Fruit fly (Drosophila melanogaster) whole organism, embryonic: ENCODE data around the gene Sfp38D.

ENCODE experiments used
- B-H2 ChIP-seq: fragments of 200-800 bp; sonication (Bioruptor generic); optimal IDR thresholded peaks from 2 replicates; lab custom pipeline; 2018; ENCODE audit warnings: missing biosample characterization, mild to moderate bottlenecking, missing genetic modification characterization
- CG10147 ChIP-seq: fragments of 200-800 bp; sonication (Bioruptor generic); optimal IDR thresholded peaks from 2 replicates; lab custom pipeline; 2019; ENCODE audit warnings: missing biosample characterization, mild to moderate bottlenecking, missing genetic modification characterization, moderate library complexity
- CG10209 ChIP-seq: fragments of 200-800 bp; sonication (Bioruptor generic); optimal IDR thresholded peaks from 3 replicates; lab custom pipeline; 2017; ENCODE audit warnings: missing biosample characterization, mild to moderate bottlenecking, missing genetic modification characterization, missing genetic modification reagents
- CG13624 ChIP-seq: fragments of 200-800 bp; sonication (Bioruptor generic); optimal IDR thresholded peaks from 2 replicates; lab custom pipeline; 2016; ENCODE audit warnings: missing biosample characterization, missing genetic modification characterization
- CG14050 ChIP-seq: fragments of 200-800 bp; sonication (Bioruptor generic); IDR thresholded peaks from 3 replicates; pipeline ENCODE4 v1.3.6; 2022; ENCODE audit warnings: missing biosample characterization, missing genetic modification characterization
- CG1603 ChIP-seq: fragments of 200-800 bp; sonication (Bioruptor generic); optimal IDR thresholded peaks from 2 replicates; lab custom pipeline; 2019; ENCODE audit warnings: missing biosample characterization, mild to moderate bottlenecking, missing genetic modification characterization, moderate library complexity
- CG17328 ChIP-seq: fragments of 200-800 bp; sonication (Bioruptor generic); IDR thresholded peaks from 2 replicates; pipeline ENCODE4 v1.3.6; 2022; ENCODE audit warnings: missing biosample characterization, missing genetic modification characterization
- CG17359 ChIP-seq: fragments of 200-800 bp; sonication (Bioruptor generic); optimal IDR thresholded peaks from 3 replicates; lab custom pipeline; 2018; ENCODE audit warnings: missing biosample characterization, mild to moderate bottlenecking, missing genetic modification characterization, moderate library complexity
- CG17361 ChIP-seq: fragments of 200-800 bp; sonication (Bioruptor generic); IDR thresholded peaks from 3 replicates; pipeline ENCODE4 v1.3.6; 2022; ENCODE audit warnings: missing biosample characterization, missing genetic modification characterization
- CG17568 ChIP-seq: fragments of 200-800 bp; sonication (Bioruptor generic); optimal IDR thresholded peaks from 2 replicates; lab custom pipeline; 2018; ENCODE audit warnings: missing biosample characterization, mild to moderate bottlenecking, missing genetic modification characterization, moderate library complexity
- CG17612 ChIP-seq: fragments of 200-800 bp; sonication (Bioruptor generic); IDR thresholded peaks from 2 replicates; pipeline ENCODE4 v1.3.6; 2022; ENCODE audit warnings: missing biosample characterization, missing genetic modification characterization
- CG2120 ChIP-seq: fragments of 200-800 bp; sonication (Bioruptor generic); optimal IDR thresholded peaks from 3 replicates; lab custom pipeline; 2016; ENCODE audit warnings: missing biosample characterization, missing genetic modification characterization
- CG2712 ChIP-seq: fragments of 200-800 bp; optimal IDR thresholded peaks from 3 replicates; lab custom pipeline; 2019; ENCODE audit warnings: missing biosample characterization, mild to moderate bottlenecking, missing genetic modification characterization, moderate library complexity
- CG3163 ChIP-seq: fragments of 200-800 bp; sonication (Bioruptor generic); optimal IDR thresholded peaks from 3 replicates; lab custom pipeline; 2016; ENCODE audit warnings: missing biosample characterization, missing genetic modification characterization
- CG6175 ChIP-seq: fragments of 200-800 bp; sonication (Bioruptor generic); IDR thresholded peaks from 3 replicates; pipeline ENCODE4 v1.3.6; 2022; ENCODE audit warnings: missing biosample characterization, missing genetic modification characterization
- CG6654 ChIP-seq: fragments of 200-800 bp; sonication (Bioruptor generic); optimal IDR thresholded peaks from 2 replicates; lab custom pipeline; 2017; ENCODE audit warnings: missing biosample characterization, mild to moderate bottlenecking, missing genetic modification characterization
- CG7839 ChIP-seq: fragments of 200-800 bp; sonication (Bioruptor generic); optimal IDR thresholded peaks from 3 replicates; lab custom pipeline; 2018; ENCODE audit warnings: missing biosample characterization, mild to moderate bottlenecking, missing genetic modification characterization, moderate library complexity
- CG8765 ChIP-seq: fragments of 200-800 bp; sonication (Bioruptor generic); IDR thresholded peaks from 2 replicates; pipeline ENCODE4 v1.3.6; 2022; ENCODE audit warnings: missing biosample characterization, missing genetic modification characterization
- CG9727 ChIP-seq: fragments of 200-800 bp; sonication (Bioruptor generic); optimal IDR thresholded peaks from 3 replicates; lab custom pipeline; 2017; ENCODE audit warnings: missing biosample characterization, mild to moderate bottlenecking, missing genetic modification characterization
- CG9817 ChIP-seq: fragments of 200-800 bp; sonication (Bioruptor generic); optimal IDR thresholded peaks from 2 replicates; lab custom pipeline; 2018; ENCODE audit warnings: missing biosample characterization, mild to moderate bottlenecking, missing genetic modification characterization, moderate library complexity
- Chrac-16 ChIP-seq: fragments of 200-800 bp; sonication (Bioruptor generic); optimal IDR thresholded peaks from 3 replicates; lab custom pipeline; 2016; ENCODE audit warnings: missing biosample characterization, missing genetic modification characterization
- D ChIP-seq, 2 experiments: fragments of 200-800 bp in 1 of 2; fragments of >200 bp in 1 of 2; sonication (Bioruptor generic) in 1 of 2; optimal IDR thresholded peaks; 2 replicates in 1 of 2; 3 replicates in 1 of 2; lab custom pipeline; 2017; ENCODE audit warnings: mild to moderate bottlenecking in 1 of 2, missing biosample characterization in 1 of 2, missing genetic modification characterization in 1 of 2, missing genetic modification reagents in 1 of 2
- Doc2 ChIP-seq: fragments of 200-800 bp; sonication (Bioruptor generic); IDR thresholded peaks from 2 replicates; pipeline ENCODE4 v1.3.6; 2022; ENCODE audit warnings: missing biosample characterization, missing genetic modification characterization
- Elba2 ChIP-seq: fragments of 200-800 bp; sonication (Bioruptor generic); optimal IDR thresholded peaks from 3 replicates; lab custom pipeline; 2016; ENCODE audit warnings: missing biosample characterization, missing genetic modification characterization
- HLH3B ChIP-seq: fragments of 200-800 bp; sonication (Bioruptor generic); IDR thresholded peaks from 2 replicates; pipeline ENCODE4 v1.3.6; 2022; ENCODE audit warnings: missing biosample characterization, missing genetic modification characterization
- Hr51 ChIP-seq, 2 experiments: fragments of 200-800 bp; sonication (Bioruptor generic); optimal IDR thresholded peaks; 2 replicates in 1 of 2; 3 replicates in 1 of 2; lab custom pipeline; 2016 to 2018; ENCODE audit warnings: missing biosample characterization in 2 of 2, missing genetic modification characterization in 2 of 2, mild to moderate bottlenecking in 1 of 2, moderate library complexity in 1 of 2
- Mad ChIP-seq: fragments of 200-800 bp; sonication (Bioruptor generic); optimal IDR thresholded peaks from 2 replicates; lab custom pipeline; 2016; ENCODE audit warnings: missing biosample characterization, missing genetic modification characterization
- Med ChIP-seq: fragments of 200-800 bp; sonication (Bioruptor generic); peaks from one replicate; lab custom pipeline; 2016; ENCODE audit warnings: missing biosample characterization, missing genetic modification characterization, mild to moderate bottlenecking, inconsistent platforms, moderate library complexity
- Meics ChIP-seq: fragments of 200-800 bp; sonication (Bioruptor generic); optimal IDR thresholded peaks from 2 replicates; lab custom pipeline; 2017; ENCODE audit warnings: missing biosample characterization, mild to moderate bottlenecking, missing genetic modification characterization
- NC2α ChIP-seq: fragments of 200-800 bp; sonication (Bioruptor generic); optimal IDR thresholded peaks from 2 replicates; lab custom pipeline; 2016; ENCODE audit warnings: missing biosample characterization, missing genetic modification characterization
- NC2β ChIP-seq: fragments of 200-800 bp; sonication (Bioruptor generic); optimal IDR thresholded peaks from 2 replicates; lab custom pipeline; 2016; ENCODE audit warnings: missing biosample characterization, missing genetic modification characterization
- Opbp ChIP-seq: fragments of 200-800 bp; sonication (Bioruptor generic); IDR thresholded peaks from 3 replicates; pipeline ENCODE4 v1.3.6; 2022; ENCODE audit warnings: missing biosample characterization, missing genetic modification characterization; ENCODE audit not compliant: partially characterized antibody
- Taf1 ChIP-seq: fragments of 200-800 bp; sonication (Bioruptor generic); IDR thresholded peaks from 2 replicates; pipeline ENCODE4 v1.3.6; 2022; ENCODE audit warnings: missing biosample characterization, missing genetic modification characterization
- chif ChIP-seq, 2 experiments: fragments of 200-800 bp; sonication (Bioruptor generic); optimal IDR thresholded peaks; 3 replicates each; lab custom pipeline; 2016; ENCODE audit warnings: missing biosample characterization in 2 of 2, missing genetic modification characterization in 2 of 2
- corto ChIP-seq: fragments of 200-800 bp; sonication (Bioruptor generic); optimal IDR thresholded peaks from 2 replicates; lab custom pipeline; 2016; ENCODE audit warnings: missing biosample characterization, mild to moderate bottlenecking, missing genetic modification characterization, moderate library complexity
- crc ChIP-seq: fragments of 200-800 bp; sonication (Bioruptor generic); optimal IDR thresholded peaks from 2 replicates; lab custom pipeline; 2016; ENCODE audit warnings: missing biosample characterization, missing genetic modification characterization
- croc ChIP-seq: fragments of 200-800 bp; sonication (Bioruptor generic); conservative IDR thresholded peaks from 3 replicates; pipeline ENCODE4 v1.3.6; 2022; ENCODE audit warnings: missing biosample characterization, missing genetic modification characterization
- emc ChIP-seq: fragments of 200-800 bp; sonication (Bioruptor generic); optimal IDR thresholded peaks from 2 replicates; lab custom pipeline; 2016; ENCODE audit warnings: missing biosample characterization, missing genetic modification characterization
- inv ChIP-seq: fragments of 200-800 bp; sonication (Bioruptor generic); IDR thresholded peaks from 2 replicates; pipeline ENCODE4 v1.3.6; 2022; ENCODE audit warnings: missing biosample characterization, missing genetic modification characterization; ENCODE audit not compliant: partially characterized antibody
- lmd ChIP-seq: fragments of 200-800 bp; sonication (Bioruptor generic); IDR thresholded peaks from 2 replicates; pipeline ENCODE4 v1.3.6; 2022; ENCODE audit warnings: missing biosample characterization, missing genetic modification characterization
- mld ChIP-seq: fragments of 200-800 bp; sonication (Bioruptor generic); IDR thresholded peaks from 3 replicates; pipeline ENCODE4 v1.3.6; 2022; ENCODE audit warnings: missing biosample characterization, missing genetic modification characterization; ENCODE audit not compliant: partially characterized antibody
- prd ChIP-seq, 3 experiments: fragments of >200 bp in 2 of 3; fragments of 200-800 bp in 1 of 3; sonication (Bioruptor generic) in 1 of 3; optimal IDR thresholded peaks in 2 of 3; IDR thresholded peaks in 1 of 3; 2 replicates in 2 of 3; 3 replicates in 1 of 3; pipeline versions ENCODE4 v1.3.6 to Lab custom; 2017 to 2022; ENCODE audit warnings: missing biosample characterization in 1 of 3, missing genetic modification characterization in 1 of 3
- ranshi ChIP-seq: fragments of 200-800 bp; sonication (Bioruptor generic); IDR thresholded peaks from 2 replicates; pipeline ENCODE4 v1.3.6; 2022; ENCODE audit warnings: missing biosample characterization, missing genetic modification characterization
- row ChIP-seq: fragments of 200-800 bp; sonication (Bioruptor generic); IDR thresholded peaks from 3 replicates; pipeline ENCODE4 v1.3.6; 2022; ENCODE audit warnings: missing biosample characterization, missing genetic modification characterization
- salm ChIP-seq: fragments of 200-800 bp; sonication (Bioruptor generic); optimal IDR thresholded peaks from 2 replicates; lab custom pipeline; 2018; ENCODE audit warnings: missing biosample characterization, mild to moderate bottlenecking, missing genetic modification characterization
- so ChIP-seq: fragments of 200-800 bp; sonication (Bioruptor generic); IDR thresholded peaks from 3 replicates; pipeline ENCODE4 v1.3.6; 2022; ENCODE audit warnings: missing biosample characterization, missing genetic modification characterization
- sqz ChIP-seq: fragments of 200-800 bp; sonication (Bioruptor generic); optimal IDR thresholded peaks from 3 replicates; lab custom pipeline; 2018; ENCODE audit warnings: missing biosample characterization, mild to moderate bottlenecking, missing genetic modification characterization
- usp ChIP-seq: fragments of >200 bp; optimal IDR thresholded peaks from 2 replicates; lab custom pipeline; 2017; ENCODE audit warnings: missing biosample characterization, missing genetic modification characterization
- wdn ChIP-seq: fragments of 200-800 bp; sonication (Bioruptor generic); IDR thresholded peaks from 2 replicates; pipeline ENCODE4 v1.3.6; 2022; ENCODE audit warnings: missing biosample characterization, missing genetic modification characterization

Gene Sfp38D

dm6 chr2L:20640617-20641016, at the start of gene Sfp38D:
Gene Sfp38D, plus strand, starts transcription at chr2L:20640917.
- TF ChIP-seq CG13624 (GFP tag; lab: Kevin White, UChicago) (no peak), Elba2 (GFP tag; lab: Kevin White, UChicago) (peak; percentile 38), chif (GFP tag; optimal IDR thresholded peaks at IDR 0.05; lab: Kevin White, UChicago) (no peak), CG9727 (GFP tag; lab: Kevin White, UChicago) (no peak), Chrac-16 (GFP tag; lab: Kevin White, UChicago) (no peak)

DNA sequence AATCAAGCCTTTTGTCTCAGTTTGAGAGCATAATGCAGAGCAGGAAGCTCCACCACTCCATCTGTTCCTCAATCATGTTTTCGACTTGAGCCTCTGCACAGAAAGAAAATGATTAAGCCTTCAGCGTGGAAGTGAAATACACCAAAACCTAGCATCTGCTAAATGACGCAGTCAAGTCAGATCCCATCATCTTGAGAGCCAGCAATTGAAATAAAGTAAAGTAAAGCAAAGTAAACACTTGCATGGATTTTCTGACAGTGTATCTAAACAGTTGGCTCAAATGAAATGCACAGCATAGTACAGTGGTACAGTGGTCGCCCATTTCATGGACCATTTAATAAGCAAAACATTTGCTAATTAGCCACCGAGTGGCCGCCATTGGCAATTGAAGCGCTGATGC, 43.0 kb upstream of the Sfp38D start:
- no peak for TF ChIP-seq sqz
- TF ChIP-seq CG1603 (tag; lab: Kevin White, UChicago) = peak; percentile 27
- no peak for TF ChIP-seq CG2712
- TF ChIP-seq prd (optimal IDR thresholded peaks at IDR 0.05; lab: Kevin White, UChicago) = no peak
- TF ChIP-seq prd (GFP tag; IDR thresholded peaks at IDR 0.05; lab: Robert Waterston, UW) = peak; percentile 39; the same call in 1 of the 3 replicates
- TF ChIP-seq HLH3B (GFP tag; lab: Robert Waterston, UW) = no peak
- TF ChIP-seq CG9817 (tag; lab: Kevin White, UChicago) = no peak
- peak in 1 of 2 experiments; percentile 21 for TF ChIP-seq Hr51 (GFP tag; optimal IDR thresholded peaks at IDR 0.05; lab: Kevin White, UChicago)
- no peak for TF ChIP-seq CG17612 (GFP tag; lab: Robert Waterston, UW)
- no peak for TF ChIP-seq croc
- no peak for TF ChIP-seq CG3163 (GFP tag; lab: Kevin White, UChicago)
- TF ChIP-seq CG6175 = no peak
- TF ChIP-seq ranshi (GFP tag; lab: Robert Waterston, UW) = no peak
- TF ChIP-seq Meics (GFP tag; lab: Kevin White, UChicago) = no peak
- no peak for TF ChIP-seq mld
- TF ChIP-seq usp = no peak
- no peak for TF ChIP-seq wdn (GFP tag; lab: Robert Waterston, UW)
- TF ChIP-seq CG6654 (GFP tag; lab: Kevin White, UChicago) = no peak
- TF ChIP-seq CG17328 (GFP tag; lab: Robert Waterston, UW) = no peak
- no peak for TF ChIP-seq CG10147
- no peak for TF ChIP-seq D (optimal IDR thresholded peaks at IDR 0.05; lab: Kevin White, UChicago)
- TF ChIP-seq D (GFP tag; optimal IDR thresholded peaks at IDR 0.05; lab: Kevin White, UChicago) = no peak
- no peak for TF ChIP-seq B-H2
- TF ChIP-seq Med = peak; percentile 41
- TF ChIP-seq Opbp (GFP tag; lab: Robert Waterston, UW) = no peak
- peak; percentile 42; the same call in 2 of the 3 replicates for TF ChIP-seq row (GFP tag; lab: Robert Waterston, UW)
- TF ChIP-seq corto (GFP tag; lab: Kevin White, UChicago) = no peak
- peak; percentile 19; the same call in 1 of the 2 replicates for TF ChIP-seq lmd (GFP tag; lab: Robert Waterston, UW)
- TF ChIP-seq salm = no peak
- no peak for TF ChIP-seq inv
- TF ChIP-seq CG10209 (GFP tag; lab: Kevin White, UChicago) = no peak
- peak; percentile 25 for TF ChIP-seq CG7839 (tag; lab: Kevin White, UChicago)
- TF ChIP-seq crc (GFP tag; lab: Kevin White, UChicago) = no peak
- TF ChIP-seq CG17359 (tag; lab: Kevin White, UChicago) = no peak
- TF ChIP-seq Mad (GFP tag; lab: Kevin White, UChicago) = no peak
- TF ChIP-seq NC2β = no peak
- TF ChIP-seq NC2α (GFP tag; lab: Kevin White, UChicago) = no peak
- TF ChIP-seq CG17568 (GFP tag; lab: Kevin White, UChicago) = no peak
- no peak for TF ChIP-seq emc (GFP tag; lab: Kevin White, UChicago)
- TF ChIP-seq CG14050 (GFP tag; lab: Robert Waterston, UW) = no peak
- peak; percentile 16 for TF ChIP-seq CG2120
- no peak for TF ChIP-seq so (GFP tag; lab: Robert Waterston, UW)
- TF ChIP-seq chif (GFP tag; optimal IDR thresholded peaks at IDR 0.05; lab: Kevin White, UChicago) = no peak
- TF ChIP-seq CG8765 (GFP tag; lab: Robert Waterston, UW) = no peak
- TF ChIP-seq CG17361 = no peak
- no peak for TF ChIP-seq Doc2
- no peak for TF ChIP-seq Taf1
